Worm (Caenorhabditis elegans): ENCODE data around the gene C27F2.7.

The C27F2.7 gene

DNA sequence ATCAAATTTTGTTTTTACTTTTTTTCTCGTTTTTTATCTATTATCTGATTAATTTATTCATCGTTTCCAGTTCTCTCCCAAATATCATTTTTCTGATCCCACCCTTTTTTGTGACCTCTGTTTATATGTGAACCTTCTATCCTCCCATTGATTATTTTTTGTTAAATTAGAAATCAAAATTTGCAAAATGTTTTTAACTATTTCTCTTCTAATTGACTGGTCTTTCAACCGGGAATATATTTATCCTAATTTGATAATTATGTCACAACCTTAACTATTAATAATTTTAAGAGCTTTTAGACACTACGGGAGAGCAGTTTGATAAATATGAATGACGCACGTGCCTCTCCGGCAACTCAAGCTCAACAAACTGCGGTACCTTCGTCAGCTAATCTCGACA is 40.1 kb downstream of the C27F2.7 start, which contains the start of gene ntl-9:
Gene ntl-9 (plus strand): TSS at position 301 of the 400 bp plus-strand sequence.
- TF ChIP-seq unc-42 (tag; optimal IDR thresholded peaks at IDR 0.05) (no peak), ceh-18 (tag; optimal IDR thresholded peaks at IDR 0.05) (no peak), ceh-19 (GFP tag; optimal IDR thresholded peaks at IDR 0.05) (no peak), elt-4 (tag; optimal IDR thresholded peaks at IDR 0.05) (no peak), gmeb-2 (tag; optimal IDR thresholded peaks at IDR 0.05) (no peak), tbx-2 (tag; optimal IDR thresholded peaks at IDR 0.05) (no peak)

- no peak for TF ChIP-seq elt-2 (tag; optimal IDR thresholded peaks at IDR 0.05)
- TF ChIP-seq Y22D7AL.16 (tag; optimal IDR thresholded peaks at IDR 0.05), result no peak
These were observed 45.0 kb downstream of the C27F2.7 start, which contains the start of gene rpb-2 for ce11 chrIII:4939267-4939666. Gene rpb-2, plus strand, starts transcription at chrIII:4939567.

ce11 chrIII:4937022-4937421 is 47.3 kb downstream of the C27F2.7 start, which contains the start of gene fsn-1:
Gene fsn-1, plus strand, starts transcription at chrIII:4937322.
- TF ChIP-seq ceh-19 (GFP tag; optimal IDR thresholded peaks at IDR 0.05) (no peak), K09A11.1 (tag; optimal IDR thresholded peaks at IDR 0.05; ENCODE audit: insufficient read depth) (no peak), sox-4 (tag; optimal IDR thresholded peaks at IDR 0.05) (no peak), npax-4 (tag; optimal IDR thresholded peaks at IDR 0.05) (no peak), ceh-34 (tag; optimal IDR thresholded peaks at IDR 0.05) (no peak), ceh-30 (tag; optimal IDR thresholded peaks at IDR 0.05) (no peak), hlh-6 (tag; optimal IDR thresholded peaks at IDR 0.05) (no peak), ceh-18 (tag; optimal IDR thresholded peaks at IDR 0.05) (no peak), nhr-11 (tag; optimal IDR thresholded peaks at IDR 0.05) (no peak), syd-9 (tag; optimal IDR thresholded peaks at IDR 0.05) (no peak), C38D4.7 (GFP tag; optimal IDR thresholded peaks at IDR 0.05) (no peak), dmd-4 (tag; optimal IDR thresholded peaks at IDR 0.05; ENCODE audit: borderline replicate concordance) (no peak), hlh-15 (tag; optimal IDR thresholded peaks at IDR 0.05) (no peak), ceh-9 (tag; optimal IDR thresholded peaks at IDR 0.05) (no peak)

- TF ChIP-seq nhr-11 (tag; optimal IDR thresholded peaks at IDR 0.05), result no peak
These were observed 49.2 kb downstream of the C27F2.7 start, which contains the start of gene mrps-18C for ce11 chrIII:4934896-4935628. Gene mrps-18C, plus strand, starts transcription at chrIII:4935578.

- TF ChIP-seq pros-1 (tag; optimal IDR thresholded peaks at IDR 0.05) (no peak), che-1 (tag; optimal IDR thresholded peaks at IDR 0.05) (no peak), dve-1 (tag; optimal IDR thresholded peaks at IDR 0.05) (no peak), fkh-6 (tag; optimal IDR thresholded peaks at IDR 0.05) (no peak), hlh-8 (tag; optimal IDR thresholded peaks at IDR 0.05) (no peak), C08G9.2 (tag; optimal IDR thresholded peaks at IDR 0.05) (no peak), rnt-1 (tag; optimal IDR thresholded peaks at IDR 0.05) (no peak), eyg-1 (tag; optimal IDR thresholded peaks at IDR 0.05) (no peak), ceh-14 (tag; optimal IDR thresholded peaks at IDR 0.05) (no peak), pax-1 (tag; optimal IDR thresholded peaks at IDR 0.05) (no peak)
These were observed 52.0 kb downstream of the C27F2.7 start, which contains the start of the genes C26E6.12 and eri-9 for ce11 chrIII:4932203-4932699. Gene C26E6.12, minus strand, starts transcription at chrIII:4932253. Gene eri-9, plus strand, starts transcription at chrIII:4932450.

All from whole organism, late embryonic.